Worm (Caenorhabditis elegans) whole organism, L2 larva: ENCODE measurements around the gene B0302.4.

Experiments
- aly-2 ChIP-seq: fragments of 150-350 bp; optimal IDR thresholded peaks from 2 replicates; lab custom pipeline; 2014; ENCODE audit warnings: missing biosample characterization, missing genetic modification characterization
- ceh-82 ChIP-seq: fragments of 150-350 bp; optimal IDR thresholded peaks from 2 replicates; lab custom pipeline; 2014; ENCODE audit warnings: missing biosample characterization, missing genetic modification characterization
- lin-39 ChIP-seq: fragments of 150-350 bp; optimal IDR thresholded peaks from 2 replicates; lab custom pipeline; 2014; ENCODE audit warnings: missing biosample characterization, missing genetic modification reagents, missing genetic modification characterization
- nhr-11 ChIP-seq: fragments of 150-350 bp; optimal IDR thresholded peaks from 2 replicates; lab custom pipeline; 2014; ENCODE audit warnings: missing biosample characterization, missing genetic modification characterization
- nhr-25 ChIP-seq: fragments of 150-350 bp; sonication (generic microtip); optimal IDR thresholded peaks from 3 replicates; lab custom pipeline; 2014; ENCODE audit warnings: missing biosample characterization, missing genetic modification characterization
- zag-1 ChIP-seq: fragments of 150-350 bp; optimal IDR thresholded peaks from 2 replicates; lab custom pipeline; 2014; ENCODE audit warnings: missing biosample characterization, missing genetic modification characterization

DNA sequence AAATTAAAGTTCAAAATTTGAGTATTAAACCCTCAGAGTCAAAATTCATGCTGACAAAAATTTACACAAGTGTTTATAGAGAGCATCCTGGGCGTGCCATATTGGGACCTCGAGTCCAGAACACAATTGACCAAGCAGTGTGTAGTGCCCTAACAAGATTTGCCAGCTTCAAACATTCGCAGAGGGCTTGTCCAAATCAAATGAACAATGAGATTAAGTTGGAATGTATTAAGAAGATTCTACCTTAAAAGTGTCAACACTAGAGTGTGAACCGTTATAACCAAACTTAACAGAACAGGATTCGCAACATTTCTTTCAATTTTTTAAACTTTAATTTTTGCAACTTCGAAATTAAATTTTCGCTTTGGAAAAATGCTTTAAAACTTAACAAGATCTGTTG is 6.2 kb downstream of the B0302.4 start:
- TF ChIP-seq aly-2 (tag; lab: Kevin White, UChicago) (no peak), lin-39 (tag; lab: Kevin White, UChicago) (no peak), ceh-82 (tag; lab: Kevin White, UChicago) (no peak), nhr-25 (no peak), nhr-11 (tag; lab: Kevin White, UChicago) (no peak), zag-1 (tag; lab: Kevin White, UChicago) (no peak)
